Worm (Caenorhabditis elegans): Measurements from ENCODE around the gene tbx-37.

tbx-37 gene

ce11 chrIII:11267372-11267771 lies 40.4 kb upstream of the tbx-37 start (continued):
- TF ChIP-seq F44E2.7 (GFP tag; IDR thresholded peaks at IDR 0.05), result no peak
- no peak for TF ChIP-seq T20F7.1 (GFP tag; optimal IDR thresholded peaks at IDR 0.05)
- TF ChIP-seq zag-1 (tag; optimal IDR thresholded peaks at IDR 0.05), result no peak
- no peak for TF ChIP-seq lin-15B (tag; optimal IDR thresholded peaks at IDR 0.05)
- peak; percentile 28 for TF ChIP-seq hlh-11 (tag; optimal IDR thresholded peaks at IDR 0.05)
- no peak for TF ChIP-seq F10B5.3 (tag; optimal IDR thresholded peaks at IDR 0.05)
- TF ChIP-seq madf-5 (GFP tag; IDR thresholded peaks at IDR 0.05), result no peak
- no peak for TF ChIP-seq snpc-4 (tag; optimal IDR thresholded peaks at IDR 0.05)
- TF ChIP-seq pqm-1 (tag; optimal IDR thresholded peaks at IDR 0.05), result peak; percentile 62
- TF ChIP-seq duxl-1 (tag; optimal IDR thresholded peaks at IDR 0.05; ENCODE audit: poor library complexity), result no peak
- TF ChIP-seq Y48G9A.11 (GFP tag; IDR thresholded peaks at IDR 0.05), result no peak
- no peak for TF ChIP-seq F37D6.2 (tag; optimal IDR thresholded peaks at IDR 0.05)
- TF ChIP-seq vab-7 (GFP tag; IDR thresholded peaks at IDR 0.05), result no peak
- TF ChIP-seq lir-3 (tag; optimal IDR thresholded peaks at IDR 0.05), result no peak

DNA sequence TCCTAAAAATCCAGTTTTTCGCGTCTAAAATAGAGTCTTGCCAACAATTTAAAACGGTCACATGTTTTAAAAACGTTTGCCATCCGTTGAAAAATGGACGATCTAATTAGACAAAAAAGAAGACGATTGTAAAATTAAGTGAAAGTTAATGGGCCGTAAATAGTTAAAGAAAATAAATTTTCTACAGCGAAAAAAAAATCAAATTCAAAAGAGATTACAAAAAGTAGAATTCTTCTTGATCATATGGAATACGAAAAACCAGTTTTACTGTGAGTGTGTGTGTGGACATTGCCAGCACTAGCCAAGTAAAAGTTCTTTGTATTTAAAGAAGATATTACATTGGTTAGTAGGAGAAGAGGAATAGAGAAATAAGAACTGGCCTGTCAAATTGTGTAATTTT lies 35.2 kb upstream of the tbx-37 start:
- TF ChIP-seq mdt-29 (GFP tag; IDR thresholded peaks at IDR 0.05) (no peak), dve-1 (tag; optimal IDR thresholded peaks at IDR 0.05; ENCODE audit: insufficient read depth) (peak; percentile 19), ceh-62 (tag; optimal IDR thresholded peaks at IDR 0.05) (no peak), fkh-10 (GFP tag; optimal IDR thresholded peaks at IDR 0.05) (no peak), ztf-11 (tag; optimal IDR thresholded peaks at IDR 0.05) (no peak), ama-1 (optimal IDR thresholded peaks at IDR 0.05) (no peak), ceh-28 (tag; optimal IDR thresholded peaks at IDR 0.05) (no peak), zfp-3 (GFP tag; conservative IDR thresholded peaks at IDR 0.05) (no peak), D1046.2 (GFP tag; IDR thresholded peaks at IDR 0.05) (no peak), madf-9 (GFP tag; conservative IDR thresholded peaks at IDR 0.05) (no peak), snpc-1.2 (GFP tag; IDR thresholded peaks at IDR 0.05) (no peak), daf-19 (GFP tag; conservative IDR thresholded peaks at IDR 0.05) (no peak), nhr-77 (tag; optimal IDR thresholded peaks at IDR 0.05) (no peak), nhr-48 (tag; optimal IDR thresholded peaks at IDR 0.05) (peak; percentile 21), aly-2 (tag; optimal IDR thresholded peaks at IDR 0.05) (no peak), unc-39 (tag; optimal IDR thresholded peaks at IDR 0.05) (no peak), hlh-11 (tag; optimal IDR thresholded peaks at IDR 0.05) (peak; percentile 23), T26A8.4 (GFP tag; IDR thresholded peaks at IDR 0.05) (no peak), set-16 (GFP tag; IDR thresholded peaks at IDR 0.05) (no peak), ceh-82 (tag; optimal IDR thresholded peaks at IDR 0.05) (no peak), hlh-30 (tag; optimal IDR thresholded peaks at IDR 0.05; ENCODE audit: insufficient read depth) (peak; percentile 22), mxl-2 (GFP tag; conservative IDR thresholded peaks at IDR 0.05) (no peak), nhr-42 (GFP tag; IDR thresholded peaks at IDR 0.05) (no peak), unc-62 (GFP tag; optimal IDR thresholded peaks at IDR 0.05 in 1 of 2) (peak in 1 of 2 experiments; percentile 46), unc-62 (tag; optimal IDR thresholded peaks at IDR 0.05) (no peak), lim-7 (GFP tag; IDR thresholded peaks at IDR 0.05) (no peak), lin-39 (tag; optimal IDR thresholded peaks at IDR 0.05) (no peak), T20F7.1 (GFP tag; optimal IDR thresholded peaks at IDR 0.05) (peak; percentile 25), nhr-102 (tag; optimal IDR thresholded peaks at IDR 0.05) (no peak), mep-1 (tag; optimal IDR thresholded peaks at IDR 0.05) (peak; percentile 7), spr-1 (tag; optimal IDR thresholded peaks at IDR 0.05) (no peak), egl-27 (tag; optimal IDR thresholded peaks at IDR 0.05) (no peak), vab-7 (GFP tag; IDR thresholded peaks at IDR 0.05) (no peak), mxl-3 (GFP tag; optimal IDR thresholded peaks at IDR 0.05) (no peak), lin-13 (GFP tag; optimal IDR thresholded peaks at IDR 0.05) (no peak), F44E2.7 (GFP tag; IDR thresholded peaks at IDR 0.05) (no peak), mdl-1 (tag; optimal IDR thresholded peaks at IDR 0.05) (no peak), Y75B8A.6 (GFP tag; IDR thresholded peaks at IDR 0.05) (no peak), nhr-6 (tag; optimal IDR thresholded peaks at IDR 0.05) (no peak), spr-3 (GFP tag; optimal IDR thresholded peaks at IDR 0.05) (no peak), daf-12 (tag; optimal IDR thresholded peaks at IDR 0.05) (no peak), dpl-1 (GFP tag; optimal IDR thresholded peaks at IDR 0.05) (no peak)
